Worm (Caenorhabditis elegans) whole organism, mixed stage, embryonic: Measurements from ENCODE around the gene F10E7.1.

ENCODE experiments used
- blmp-1 ChIP-seq: fragments of 150-350 bp; optimal IDR thresholded peaks from 2 replicates; lab custom pipeline; 2014; ENCODE audit warnings: missing biosample characterization, missing genetic modification characterization
- ceh-39 ChIP-seq: fragments of 150-350 bp; optimal IDR thresholded peaks from 2 replicates; lab custom pipeline; 2014; ENCODE audit warnings: missing biosample characterization, missing genetic modification characterization
- nhr-12 ChIP-seq: fragments of 150-350 bp; optimal IDR thresholded peaks from 2 replicates; lab custom pipeline; 2014; ENCODE audit warnings: missing biosample characterization, missing genetic modification characterization
- nhr-237 ChIP-seq: fragments of 150-350 bp; optimal IDR thresholded peaks from 2 replicates; lab custom pipeline; 2014; ENCODE audit warnings: missing biosample characterization, missing genetic modification characterization
- unc-39 ChIP-seq: fragments of 150-350 bp; optimal IDR thresholded peaks from 2 replicates; lab custom pipeline; 2014; ENCODE audit warnings: missing biosample characterization, missing genetic modification characterization
- zip-8 ChIP-seq: fragments of 150-350 bp; optimal IDR thresholded peaks from 2 replicates; lab custom pipeline; 2014; ENCODE audit warnings: missing biosample characterization, missing genetic modification characterization

- TF ChIP-seq blmp-1 = no peak
- TF ChIP-seq ceh-39 (tag; lab: Kevin White, UChicago) = no peak
- TF ChIP-seq nhr-237 (tag; lab: Kevin White, UChicago) = no peak
- no peak for TF ChIP-seq zip-8 (tag; lab: Kevin White, UChicago)
- no peak for TF ChIP-seq unc-39 (tag; lab: Kevin White, UChicago)
- TF ChIP-seq nhr-12 (tag; lab: Kevin White, UChicago) = no peak
These were observed 48.3 kb downstream of the F10E7.1 start, which contains the start of gene glc-4 for ce11 chrII:7174843-7175242.
